Worm (Caenorhabditis elegans): ENCODE measurements around the gene cwn-2.

Gene cwn-2

ce11 chrIV:10059175-10059574 lies 8.4 kb upstream of the cwn-2 start:
- TF ChIP-seq lin-39 (tag; optimal IDR thresholded peaks at IDR 0.05) (no peak), pqm-1 (tag; optimal IDR thresholded peaks at IDR 0.05) (peak; percentile 99), jun-1 (tag; optimal IDR thresholded peaks at IDR 0.05) (peak; percentile 46), eor-1 (tag; optimal IDR thresholded peaks at IDR 0.05) (no peak), fos-1 (tag; optimal IDR thresholded peaks at IDR 0.05) (peak; percentile 52), pha-4 (tag; optimal IDR thresholded peaks at IDR 0.05) (peak; percentile 42), elt-2 (tag; optimal IDR thresholded peaks at IDR 0.05) (peak; percentile 99)

DNA sequence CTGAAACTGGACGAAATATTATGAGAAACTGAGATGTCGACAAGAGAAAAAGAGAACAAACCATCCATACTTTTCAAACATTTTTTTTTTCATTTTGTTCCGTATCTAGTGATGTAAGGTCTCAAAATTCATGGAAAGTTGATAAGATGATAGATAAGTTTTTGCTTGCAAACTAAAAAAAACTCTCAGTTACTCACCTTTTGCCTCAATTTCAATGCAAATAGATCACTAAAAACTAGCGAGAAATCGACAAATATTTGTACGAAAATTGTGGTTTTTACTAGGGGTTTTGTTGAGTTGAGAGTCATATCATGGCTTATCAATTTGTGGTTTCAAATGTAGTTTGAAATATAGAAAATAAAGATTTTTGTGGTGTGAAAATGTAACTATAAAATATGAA lies 6.8 kb upstream of the cwn-2 start:
- TF ChIP-seq tbx-2 (tag; optimal IDR thresholded peaks at IDR 0.05), result no peak
- no peak for TF ChIP-seq unc-62 (GFP tag; optimal IDR thresholded peaks at IDR 0.05)
- TF ChIP-seq hmg-11 (tag; optimal IDR thresholded peaks at IDR 0.05), result no peak
- no peak for TF ChIP-seq nhr-28 (tag; optimal IDR thresholded peaks at IDR 0.05)
- TF ChIP-seq ceh-16 (tag; optimal IDR thresholded peaks at IDR 0.05), result no peak
- TF ChIP-seq skn-1 (tag; optimal IDR thresholded peaks at IDR 0.05), result no peak
- TF ChIP-seq fkh-2 (tag; optimal IDR thresholded peaks at IDR 0.05), result no peak
- TF ChIP-seq pha-4 (tag; optimal IDR thresholded peaks at IDR 0.05), result peak; percentile 28
- no peak for TF ChIP-seq nhr-67 (tag; optimal IDR thresholded peaks at IDR 0.05)
- no peak for TF ChIP-seq nhr-12 (tag; optimal IDR thresholded peaks at IDR 0.05)
- TF ChIP-seq mml-1 (tag; optimal IDR thresholded peaks at IDR 0.05), result no peak
- TF ChIP-seq pqm-1 (tag; optimal IDR thresholded peaks at IDR 0.05), result peak; percentile 3
- TF ChIP-seq ceh-28 (tag; optimal IDR thresholded peaks at IDR 0.05), result no peak
- TF ChIP-seq nhr-25 (tag; optimal IDR thresholded peaks at IDR 0.05), result no peak
- no peak for TF ChIP-seq elt-3 (tag; optimal IDR thresholded peaks at IDR 0.05)
- no peak for TF ChIP-seq lin-15B (tag; optimal IDR thresholded peaks at IDR 0.05)
- no peak for TF ChIP-seq nfya-1 (tag; optimal IDR thresholded peaks at IDR 0.05; ENCODE audit: insufficient read depth)
- TF ChIP-seq daf-12 (tag; optimal IDR thresholded peaks at IDR 0.05), result no peak
- no peak for TF ChIP-seq ceh-82 (tag; optimal IDR thresholded peaks at IDR 0.05)
- TF ChIP-seq ama-1 (optimal IDR thresholded peaks at IDR 0.05), result no peak
- no peak for TF ChIP-seq sea-2 (GFP tag; optimal IDR thresholded peaks at IDR 0.05)
- TF ChIP-seq elt-1 (tag; optimal IDR thresholded peaks at IDR 0.05), result no peak
- TF ChIP-seq lin-39 (tag; optimal IDR thresholded peaks at IDR 0.05), result no peak
- no peak for TF ChIP-seq nhr-237 (tag; optimal IDR thresholded peaks at IDR 0.05)
- TF ChIP-seq aly-2 (tag; optimal IDR thresholded peaks at IDR 0.05), result no peak
- TF ChIP-seq zag-1 (tag; optimal IDR thresholded peaks at IDR 0.05), result no peak
- peak; percentile 45 for TF ChIP-seq elt-2 (tag; optimal IDR thresholded peaks at IDR 0.05)

DNA sequence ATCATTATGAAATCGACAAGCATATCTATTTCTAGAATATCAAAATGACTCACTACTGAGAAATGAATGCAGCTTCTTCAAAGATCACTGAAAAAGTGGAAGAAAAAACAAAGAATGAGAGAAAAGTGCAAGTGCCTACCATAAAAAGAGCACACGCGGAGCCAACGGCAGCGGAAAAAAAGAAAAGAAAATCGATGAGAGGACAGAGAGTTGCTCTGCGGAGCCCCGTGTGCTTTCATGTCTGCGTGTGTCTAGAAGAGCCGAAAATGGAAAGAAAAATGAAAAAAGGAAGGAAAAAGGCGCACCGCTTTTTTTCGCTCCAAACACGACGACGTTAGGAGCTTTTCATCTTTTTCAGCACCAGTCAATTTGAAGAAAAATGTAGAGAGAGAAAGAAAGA lies 4.9 kb upstream of the cwn-2 start, which contains the start of gene ipla-7:
ipla-7 (minus strand) TSS at position 122 of the 400 bp plus-strand sequence.
- TF ChIP-seq pha-4 (tag; optimal IDR thresholded peaks at IDR 0.05) (no peak), hmg-11 (tag; optimal IDR thresholded peaks at IDR 0.05) (peak; percentile 73), nhr-23 (tag; optimal IDR thresholded peaks at IDR 0.05) (no peak), daf-12 (tag; optimal IDR thresholded peaks at IDR 0.05) (no peak), zag-1 (tag; optimal IDR thresholded peaks at IDR 0.05) (no peak), lin-39 (tag; optimal IDR thresholded peaks at IDR 0.05) (peak; percentile 4), lsy-12 (tag; optimal IDR thresholded peaks at IDR 0.05) (no peak), ceh-9 (tag; optimal IDR thresholded peaks at IDR 0.05) (no peak), egl-5 (tag; optimal IDR thresholded peaks at IDR 0.05) (no peak), nhr-76 (tag; optimal IDR thresholded peaks at IDR 0.05) (no peak), nhr-237 (tag; optimal IDR thresholded peaks at IDR 0.05) (no peak), fkh-10 (GFP tag; optimal IDR thresholded peaks at IDR 0.05) (peak; percentile 73), elt-2 (tag; optimal IDR thresholded peaks at IDR 0.05) (peak; percentile 14), fos-1 (tag; optimal IDR thresholded peaks at IDR 0.05) (no peak), aly-2 (tag; optimal IDR thresholded peaks at IDR 0.05) (no peak), ztf-4 (tag; optimal IDR thresholded peaks at IDR 0.05) (no peak), eor-1 (tag; optimal IDR thresholded peaks at IDR 0.05) (no peak), ztf-11 (tag; optimal IDR thresholded peaks at IDR 0.05) (no peak), snpc-4 (tag; optimal IDR thresholded peaks at IDR 0.05) (no peak), nfya-1 (tag; optimal IDR thresholded peaks at IDR 0.05; ENCODE audit: insufficient read depth) (peak; percentile 67), unc-39 (tag; optimal IDR thresholded peaks at IDR 0.05) (no peak), pqm-1 (tag; optimal IDR thresholded peaks at IDR 0.05) (peak; percentile 30), sea-2 (GFP tag; optimal IDR thresholded peaks at IDR 0.05) (no peak), egl-27 (tag; optimal IDR thresholded peaks at IDR 0.05) (no peak), nhr-77 (tag; optimal IDR thresholded peaks at IDR 0.05) (no peak), elt-1 (tag; optimal IDR thresholded peaks at IDR 0.05) (no peak), lin-15B (tag; optimal IDR thresholded peaks at IDR 0.05) (peak; percentile 12), nhr-12 (tag; optimal IDR thresholded peaks at IDR 0.05) (no peak), elt-3 (tag; optimal IDR thresholded peaks at IDR 0.05) (no peak)

All from whole organism, L3 larva.